Fruit fly (Drosophila melanogaster) whole organism, prepupa: ENCODE measurements around the gene Prps.

Experiments used
- Blimp-1 ChIP-seq: fragments of 200-800 bp; sonication (Bioruptor generic); optimal IDR thresholded peaks from 3 replicates; lab custom pipeline; 2017; ENCODE audit warnings: missing biosample characterization, missing genetic modification characterization, mild to moderate bottlenecking, moderate library complexity, missing genetic modification reagents
- CG10631 ChIP-seq: fragments of 200-800 bp; sonication (Bioruptor generic); optimal IDR thresholded peaks from 2 replicates; lab custom pipeline; 2016; ENCODE audit warnings: missing biosample characterization, missing genetic modification characterization
- CG10669 ChIP-seq: fragments of 200-800 bp; sonication (Bioruptor generic); optimal IDR thresholded peaks from 3 replicates; lab custom pipeline; 2018; ENCODE audit warnings: missing biosample characterization, mild to moderate bottlenecking, missing genetic modification characterization, moderate library complexity
- CG11902 ChIP-seq: fragments of 200-800 bp; sonication (Bioruptor generic); optimal IDR thresholded peaks from 3 replicates; lab custom pipeline; 2016; ENCODE audit warnings: missing biosample characterization, missing genetic modification characterization
- CG15336 ChIP-seq: fragments of 200-800 bp; sonication (Bioruptor generic); IDR thresholded peaks from 2 replicates; pipeline ENCODE4 v1.3.6; 2022; ENCODE audit warnings: missing biosample characterization, missing genetic modification characterization
- CG1621 ChIP-seq: fragments of 200-800 bp; sonication (Bioruptor generic); optimal IDR thresholded peaks from 3 replicates; lab custom pipeline; 2018; ENCODE audit warnings: missing biosample characterization, mild to moderate bottlenecking, missing genetic modification characterization
- CG16779 ChIP-seq: fragments of 200-800 bp; sonication (Bioruptor generic); optimal IDR thresholded peaks from 3 replicates; lab custom pipeline; 2017; ENCODE audit warnings: missing biosample characterization, mild to moderate bottlenecking, missing genetic modification characterization
- CG31627 ChIP-seq: fragments of 200-800 bp; sonication (Bioruptor generic); optimal IDR thresholded peaks from 3 replicates; lab custom pipeline; 2016; ENCODE audit warnings: missing biosample characterization, missing genetic modification characterization
- CG32006 ChIP-seq: fragments of 200-800 bp; sonication (Bioruptor generic); optimal IDR thresholded peaks from 3 replicates; lab custom pipeline; 2017; ENCODE audit warnings: missing biosample characterization, mild to moderate bottlenecking, missing genetic modification characterization
- CG34406 ChIP-seq: fragments of 200-800 bp; sonication (Bioruptor generic); optimal IDR thresholded peaks from 3 replicates; lab custom pipeline; 2016; ENCODE audit warnings: missing biosample characterization, missing genetic modification characterization
- CG3919 ChIP-seq: fragments of 200-800 bp; sonication (Bioruptor generic); optimal IDR thresholded peaks from 3 replicates; lab custom pipeline; 2016; ENCODE audit warnings: missing biosample characterization, missing genetic modification characterization
- CG4318 ChIP-seq: fragments of 200-800 bp; sonication (Bioruptor generic); optimal IDR thresholded peaks from 3 replicates; lab custom pipeline; 2017; ENCODE audit warnings: missing biosample characterization, mild to moderate bottlenecking, missing genetic modification characterization
- CG6276 ChIP-seq: fragments of 200-800 bp; sonication (Bioruptor generic); optimal IDR thresholded peaks from 2 replicates; lab custom pipeline; 2017; ENCODE audit warnings: missing biosample characterization, mild to moderate bottlenecking, missing genetic modification characterization
- CG6792 ChIP-seq: fragments of 200-800 bp; sonication (Bioruptor generic); optimal IDR thresholded peaks from 3 replicates; lab custom pipeline; 2016; ENCODE audit warnings: missing biosample characterization, missing genetic modification characterization
- CG6808 ChIP-seq: fragments of 200-800 bp; sonication (Bioruptor generic); optimal IDR thresholded peaks from 3 replicates; lab custom pipeline; 2017; ENCODE audit warnings: missing biosample characterization, missing genetic modification characterization, mild to moderate bottlenecking, moderate library complexity, missing genetic modification reagents
- CG6854 ChIP-seq: fragments of 200-800 bp; sonication (Bioruptor generic); optimal IDR thresholded peaks from 2 replicates; lab custom pipeline; 2017; ENCODE audit warnings: missing biosample characterization, mild to moderate bottlenecking, missing genetic modification characterization
- CG7368 ChIP-seq: fragments of 200-800 bp; sonication (Bioruptor generic); optimal IDR thresholded peaks from 3 replicates; lab custom pipeline; 2016; ENCODE audit warnings: missing biosample characterization, missing genetic modification characterization
- CG8119 ChIP-seq: fragments of 200-800 bp; sonication (Bioruptor generic); IDR thresholded peaks from 3 replicates; pipeline ENCODE4 v1.3.6; 2022; ENCODE audit warnings: missing biosample characterization, missing genetic modification characterization
- CG8319 ChIP-seq: fragments of 200-800 bp; sonication (Bioruptor generic); optimal IDR thresholded peaks from 3 replicates; lab custom pipeline; 2016; ENCODE audit warnings: missing biosample characterization, missing genetic modification characterization
- Eip75B ChIP-seq: fragments of 200-800 bp; sonication (Bioruptor generic); optimal IDR thresholded peaks from 3 replicates; lab custom pipeline; 2016; ENCODE audit warnings: missing biosample characterization, missing genetic modification characterization
- Ets96B ChIP-seq: fragments of 200-800 bp; optimal IDR thresholded peaks from 2 replicates; lab custom pipeline; 2019; ENCODE audit warnings: missing biosample characterization, mild to moderate bottlenecking, missing genetic modification characterization, moderate library complexity
- Gug ChIP-seq: fragments of 200-800 bp; sonication (Bioruptor generic); IDR thresholded peaks from 2 replicates; pipeline ENCODE4 v1.3.6; 2022; ENCODE audit warnings: missing biosample characterization, missing genetic modification characterization
- Hr38 ChIP-seq: sonication (Bioruptor generic); optimal IDR thresholded peaks from 2 replicates; lab custom pipeline; 2016; ENCODE audit warnings: missing biosample characterization, missing genetic modification characterization
- Hr39 ChIP-seq: fragments of 200-800 bp; sonication (Bioruptor generic); optimal IDR thresholded peaks from 2 replicates; lab custom pipeline; 2016; ENCODE audit warnings: missing biosample characterization, missing genetic modification characterization
- Hr4 ChIP-seq: fragments of 200-800 bp; sonication (Bioruptor generic); optimal IDR thresholded peaks from 3 replicates; lab custom pipeline; 2016; ENCODE audit warnings: missing biosample characterization, missing genetic modification characterization
- Lpt ChIP-seq: fragments of 200-800 bp; sonication (Bioruptor generic); optimal IDR thresholded peaks from 3 replicates; lab custom pipeline; 2016; ENCODE audit warnings: missing biosample characterization, missing genetic modification characterization
- Sox102F ChIP-seq: fragments of 200-800 bp; sonication (Bioruptor generic); optimal IDR thresholded peaks from 2 replicates; lab custom pipeline; 2016; ENCODE audit warnings: missing biosample characterization, mild to moderate bottlenecking, missing genetic modification characterization
- Sox14 ChIP-seq: fragments of 200-800 bp; sonication (Bioruptor generic); optimal IDR thresholded peaks from 3 replicates; lab custom pipeline; 2016; ENCODE audit warnings: missing biosample characterization, missing genetic modification characterization
- Sox15 ChIP-seq: fragments of 200-800 bp; sonication (Bioruptor generic); optimal IDR thresholded peaks from 3 replicates; lab custom pipeline; 2016; ENCODE audit warnings: missing biosample characterization, missing genetic modification characterization
- achi ChIP-seq: fragments of 200-800 bp; sonication (Bioruptor generic); optimal IDR thresholded peaks from 3 replicates; lab custom pipeline; 2016; ENCODE audit warnings: missing biosample characterization, missing genetic modification characterization
- dac ChIP-seq: fragments of 200-800 bp; sonication (Bioruptor generic); optimal IDR thresholded peaks from 2 replicates; lab custom pipeline; 2017; ENCODE audit warnings: missing biosample characterization, mild to moderate bottlenecking, missing genetic modification characterization
- dsx ChIP-seq: fragments of 200-800 bp; optimal IDR thresholded peaks from 3 replicates; lab custom pipeline; 2019; ENCODE audit warnings: missing biosample characterization, mild to moderate bottlenecking, missing genetic modification characterization, moderate library complexity; ENCODE audit not compliant: poor library complexity, severe bottlenecking
- eg ChIP-seq: fragments of 200-800 bp; sonication (Bioruptor generic); IDR thresholded peaks from 3 replicates; pipeline ENCODE4 v1.3.6; 2022; ENCODE audit warnings: missing biosample characterization, missing genetic modification characterization
- esn ChIP-seq: fragments of 200-800 bp; sonication (Bioruptor generic); optimal IDR thresholded peaks from 2 replicates; lab custom pipeline; 2016; ENCODE audit warnings: missing biosample characterization, mild to moderate bottlenecking, missing genetic modification characterization, moderate library complexity
- fd59A ChIP-seq: fragments of 200-800 bp; sonication (Bioruptor generic); optimal IDR thresholded peaks from 2 replicates; lab custom pipeline; 2017; ENCODE audit warnings: missing biosample characterization, mild to moderate bottlenecking, missing genetic modification characterization, missing genetic modification reagents
- fkh ChIP-seq: fragments of 200-800 bp; sonication (Bioruptor generic); optimal IDR thresholded peaks from 3 replicates; lab custom pipeline; 2017; ENCODE audit warnings: missing biosample characterization, mild to moderate bottlenecking, missing genetic modification characterization, moderate library complexity
- lz ChIP-seq: fragments of 200-800 bp; sonication (Bioruptor generic); optimal IDR thresholded peaks from 3 replicates; lab custom pipeline; 2016; ENCODE audit warnings: missing biosample characterization, missing genetic modification characterization
- net ChIP-seq: fragments of 200-800 bp; sonication (Bioruptor generic); optimal IDR thresholded peaks from 3 replicates; lab custom pipeline; 2016; ENCODE audit warnings: missing biosample characterization, missing genetic modification characterization
- pdm3 ChIP-seq: fragments of 200-800 bp; sonication (Bioruptor generic); optimal IDR thresholded peaks from 3 replicates; lab custom pipeline; 2016; ENCODE audit warnings: missing biosample characterization, missing genetic modification characterization
- salr ChIP-seq, 2 experiments: fragments of 200-800 bp; sonication (Bioruptor generic); optimal IDR thresholded peaks; 3 replicates each; lab custom pipeline; 2016 to 2018; ENCODE audit warnings: missing biosample characterization in 2 of 2, missing genetic modification characterization in 2 of 2, mild to moderate bottlenecking in 1 of 2
- svp ChIP-seq: fragments of 200-800 bp; sonication (Bioruptor generic); peaks from one replicate; lab custom pipeline; 2016; ENCODE audit warnings: missing biosample characterization, missing genetic modification characterization
- vri ChIP-seq: fragments of 200-800 bp; sonication (Bioruptor generic); optimal IDR thresholded peaks from 3 replicates; lab custom pipeline; 2016; ENCODE audit warnings: missing biosample characterization, mild to moderate bottlenecking, missing genetic modification characterization

The Prps gene

dm6 chr3L:9713828-9714536, 17.5 kb upstream of the Prps start, which contains the start of gene vsg (continued):
- TF ChIP-seq salr (GFP tag; optimal IDR thresholded peaks at IDR 0.05; lab: Kevin White, UChicago) (peak in 1 of 2 experiments; percentile 82), lz (GFP tag; lab: Kevin White, UChicago) (peak; percentile 60), eg (GFP tag; lab: Robert Waterston, UW) (peak; percentile 69; the same call in 2 of the 3 replicates), Sox15 (GFP tag; lab: Kevin White, UChicago) (peak; percentile 73), Hr38 (no peak), esn (GFP tag; lab: Kevin White, UChicago) (peak; percentile 69), dac (GFP tag; lab: Kevin White, UChicago) (no peak), CG32006 (GFP tag; lab: Kevin White, UChicago) (peak; percentile 83), CG7368 (GFP tag; lab: Kevin White, UChicago) (peak; percentile 29), CG6276 (GFP tag; lab: Kevin White, UChicago) (no peak), CG11902 (GFP tag; lab: Kevin White, UChicago) (peak; percentile 54), Ets96B (tag; lab: Kevin White, UChicago) (peak; percentile 76), CG34406 (GFP tag; lab: Kevin White, UChicago) (peak; percentile 76), CG1621 (tag; lab: Kevin White, UChicago) (no peak), Blimp-1 (GFP tag; lab: Kevin White, UChicago) (peak; percentile 46), CG3919 (GFP tag; lab: Kevin White, UChicago) (peak; percentile 58), CG6854 (GFP tag; lab: Kevin White, UChicago) (no peak), dsx (GFP tag; lab: Kevin White, UChicago) (peak; percentile 62), CG31627 (GFP tag; lab: Kevin White, UChicago) (peak; percentile 71), net (GFP tag; lab: Kevin White, UChicago) (peak; percentile 21), CG10669 (GFP tag; lab: Kevin White, UChicago) (peak; percentile 55), CG16779 (tag; lab: Kevin White, UChicago) (peak; percentile 27), CG8319 (GFP tag; lab: Kevin White, UChicago) (peak; percentile 56), Lpt (GFP tag; lab: Kevin White, UChicago) (peak; percentile 52), CG10631 (GFP tag; lab: Kevin White, UChicago) (peak; percentile 90), svp (GFP tag; lab: Kevin White, UChicago) (peak; percentile 71), CG6792 (GFP tag; lab: Kevin White, UChicago) (peak; percentile 59), Hr4 (GFP tag; lab: Kevin White, UChicago) (peak; percentile 61), CG15336 (GFP tag; lab: Robert Waterston, UW) (0 out of 2 replicates have a peak, but pooled peaks have one; percentile 62), pdm3 (no peak), Gug (GFP tag; lab: Robert Waterston, UW) (peak; percentile 67), Sox102F (GFP tag; lab: Kevin White, UChicago) (no peak), CG8119 (GFP tag; lab: Robert Waterston, UW) (peak; percentile 82), Eip75B (GFP tag; lab: Kevin White, UChicago) (no peak), CG4318 (GFP tag; lab: Kevin White, UChicago) (no peak), fd59A (GFP tag; lab: Kevin White, UChicago) (peak; percentile 48), vri (peak; percentile 87)

DNA sequence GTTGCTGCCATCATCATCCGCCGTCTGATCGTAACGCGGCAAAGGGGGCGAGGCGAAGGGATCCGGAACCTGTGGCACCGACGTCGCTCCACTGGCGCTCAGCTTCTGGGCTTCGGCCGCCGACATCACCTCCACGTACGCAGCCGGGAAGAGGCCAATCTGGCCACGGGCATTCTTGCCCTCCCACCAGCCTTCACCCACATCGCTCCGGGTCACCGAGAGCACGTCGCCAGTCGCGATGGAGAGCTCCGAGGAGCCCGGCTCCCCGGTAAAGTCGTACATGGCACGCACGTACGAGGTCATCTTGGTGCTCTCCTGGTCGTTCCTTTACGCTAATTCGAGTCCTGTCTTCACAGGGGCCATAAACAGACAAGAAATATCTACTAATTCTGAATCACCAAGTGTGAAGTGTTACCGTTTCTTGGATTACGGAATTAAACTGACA, 16.9 kb upstream of the Prps start, which contains the start of gene SH3PX1:
Gene SH3PX1 (minus strand): TSS at position 445 of the 445 bp plus-strand sequence.
- no peak for TF ChIP-seq CG8119 (GFP tag; lab: Robert Waterston, UW)
- no peak for TF ChIP-seq CG6276 (GFP tag; lab: Kevin White, UChicago)
- no peak for TF ChIP-seq Eip75B (GFP tag; lab: Kevin White, UChicago)
- TF ChIP-seq dsx (GFP tag; lab: Kevin White, UChicago), result no peak
- TF ChIP-seq CG6854 (GFP tag; lab: Kevin White, UChicago), result peak; percentile 7
- peak; percentile 95 for TF ChIP-seq svp (GFP tag; lab: Kevin White, UChicago)
- no peak for TF ChIP-seq CG10669 (GFP tag; lab: Kevin White, UChicago)
- TF ChIP-seq Sox14 (GFP tag; lab: Kevin White, UChicago), result no peak
- no peak for TF ChIP-seq achi
- TF ChIP-seq salr (GFP tag; optimal IDR thresholded peaks at IDR 0.05; lab: Kevin White, UChicago), result no peak
- TF ChIP-seq Sox15 (GFP tag; lab: Kevin White, UChicago), result no peak
- no peak for TF ChIP-seq Hr39 (GFP tag; lab: Kevin White, UChicago)
- no peak for TF ChIP-seq pdm3
- peak; percentile 30 for TF ChIP-seq CG1621 (tag; lab: Kevin White, UChicago)
- no peak for TF ChIP-seq lz (GFP tag; lab: Kevin White, UChicago)
- TF ChIP-seq CG6792 (GFP tag; lab: Kevin White, UChicago), result no peak
- no peak for TF ChIP-seq CG8319 (GFP tag; lab: Kevin White, UChicago)
- TF ChIP-seq CG6808 (GFP tag; lab: Kevin White, UChicago), result no peak
- TF ChIP-seq fkh, result no peak
- TF ChIP-seq Ets96B (tag; lab: Kevin White, UChicago), result no peak
- no peak for TF ChIP-seq Gug (GFP tag; lab: Robert Waterston, UW)
- TF ChIP-seq CG7368 (GFP tag; lab: Kevin White, UChicago), result no peak
